Fruit fly (Drosophila melanogaster): Measurements from ENCODE around the gene Prm.

dm6 chr3L:8700643-8701208, 44.4 kb downstream of the Prm start:
- TF ChIP-seq pan (optimal IDR thresholded peaks at IDR 0.05) (no peak), Dll (optimal IDR thresholded peaks at IDR 0.05) (no peak), CG8478 (optimal IDR thresholded peaks at IDR 0.05) (no peak)

Measured in whole organism.